Worm (Caenorhabditis elegans): ENCODE measurements around the gene C54F6.5.

- no peak for TF ChIP-seq nhr-12 (tag; optimal IDR thresholded peaks at IDR 0.05)
- no peak for TF ChIP-seq blmp-1 (tag; optimal IDR thresholded peaks at IDR 0.05)
- no peak for TF ChIP-seq nhr-237 (tag; optimal IDR thresholded peaks at IDR 0.05)
- no peak for TF ChIP-seq ztf-11 (tag; optimal IDR thresholded peaks at IDR 0.05)
- no peak for TF ChIP-seq lin-32 (GFP tag; optimal IDR thresholded peaks at IDR 0.05)
- no peak for TF ChIP-seq ceh-43 (GFP tag; optimal IDR thresholded peaks at IDR 0.05)
Observed at ce11 chrV:7501194-7501593, 27.7 kb upstream of the C54F6.5 start.
